Worm (Caenorhabditis elegans) whole organism, L2 larva: ENCODE results near the gene hars-1.

Experiments used
- C34F6.9 ChIP-seq: fragments of 150-350 bp; optimal IDR thresholded peaks from 2 replicates; lab custom pipeline; 2014; ENCODE audit warnings: missing biosample characterization, missing genetic modification characterization
- F13H6.1 ChIP-seq: sonication (generic microtip); optimal IDR thresholded peaks from 2 replicates; lab custom pipeline; 2016; ENCODE audit warnings: missing genetic modification characterization, missing compliant biosample characterization
- Y55F3AM.14 ChIP-seq: fragments of 200-800 bp; sonication (Bioruptor generic); optimal IDR thresholded peaks from 2 replicates; lab custom pipeline; 2018; ENCODE audit warnings: mild to moderate bottlenecking, missing genetic modification characterization, missing compliant biosample characterization
- ZK546.5 ChIP-seq: sonication (generic microtip); optimal IDR thresholded peaks from 2 replicates; lab custom pipeline; 2017; ENCODE audit warnings: missing biosample characterization, missing genetic modification characterization
- alr-1 ChIP-seq: fragments of 150-350 bp; optimal IDR thresholded peaks from 2 replicates; lab custom pipeline; 2014; ENCODE audit warnings: missing biosample characterization, missing genetic modification characterization
- ama-1 ChIP-seq: fragments of 150-350 bp; optimal IDR thresholded peaks from 2 replicates; lab custom pipeline; 2018; ENCODE audit warnings: inconsistent platforms
- blmp-1 ChIP-seq: sonication (generic microtip); optimal IDR thresholded peaks from 2 replicates; lab custom pipeline; 2017; ENCODE audit warnings: missing genetic modification characterization, mild to moderate bottlenecking, missing compliant biosample characterization, antibody characterized with exemption, moderate library complexity; ENCODE audit not compliant: insufficient read depth
- crh-2 ChIP-seq: sonication (generic microtip); optimal IDR thresholded peaks from 2 replicates; lab custom pipeline; 2017; ENCODE audit warnings: missing biosample characterization, missing genetic modification characterization
- dmd-4 ChIP-seq: sonication (generic microtip); optimal IDR thresholded peaks from 2 replicates; lab custom pipeline; 2017; ENCODE audit warnings: missing biosample characterization, missing genetic modification characterization
- elt-1 ChIP-seq: fragments of 150-350 bp; optimal IDR thresholded peaks from 2 replicates; lab custom pipeline; 2014; ENCODE audit warnings: missing biosample characterization, missing genetic modification characterization
- fos-1 ChIP-seq: fragments of 150-350 bp; optimal IDR thresholded peaks from 2 replicates; lab custom pipeline; 2014; ENCODE audit warnings: missing biosample characterization, missing genetic modification characterization
- gmeb-1 ChIP-seq: fragments of 150-350 bp; optimal IDR thresholded peaks from 2 replicates; lab custom pipeline; 2014; ENCODE audit warnings: missing biosample characterization, missing genetic modification characterization
- lin-11 ChIP-seq: fragments of 150-350 bp; sonication (generic microtip); optimal IDR thresholded peaks from 2 replicates; lab custom pipeline; 2014; ENCODE audit warnings: missing biosample characterization, missing genetic modification characterization, inconsistent platforms, mixed read lengths
- lin-13 ChIP-seq: fragments of 150-350 bp; optimal IDR thresholded peaks from 2 replicates; lab custom pipeline; 2014; ENCODE audit warnings: missing biosample characterization, missing genetic modification reagents, missing genetic modification characterization
- lin-39 ChIP-seq: fragments of 150-350 bp; optimal IDR thresholded peaks from 2 replicates; lab custom pipeline; 2014; ENCODE audit warnings: missing biosample characterization, missing genetic modification reagents, missing genetic modification characterization
- lsy-2 ChIP-seq, 2 experiments: fragments of 150-350 bp in 1 of 2; sonication (generic microtip) in 1 of 2; optimal IDR thresholded peaks; 2 replicates each; lab custom pipeline; 2014 to 2017; ENCODE audit warnings: missing biosample characterization in 2 of 2, missing genetic modification characterization in 2 of 2
- mab-5 ChIP-seq: fragments of 150-350 bp; optimal IDR thresholded peaks from 2 replicates; lab custom pipeline; 2014; ENCODE audit warnings: missing biosample characterization, missing genetic modification characterization
- mbf-1 ChIP-seq: sonication (generic microtip); optimal IDR thresholded peaks from 2 replicates; lab custom pipeline; 2017; ENCODE audit warnings: missing biosample characterization, missing genetic modification characterization
- mdl-1 ChIP-seq, 2 experiments: fragments of 150-350 bp in 1 of 2; sonication (generic microtip) in 1 of 2; optimal IDR thresholded peaks; 2 replicates each; lab custom pipeline; 2017; ENCODE audit warnings: missing biosample characterization in 2 of 2, missing genetic modification characterization in 2 of 2
- nhr-11 ChIP-seq: fragments of 150-350 bp; optimal IDR thresholded peaks from 2 replicates; lab custom pipeline; 2014; ENCODE audit warnings: missing biosample characterization, missing genetic modification characterization
- nhr-129 ChIP-seq: fragments of 150-350 bp; optimal IDR thresholded peaks from 2 replicates; lab custom pipeline; 2014; ENCODE audit warnings: missing biosample characterization, missing genetic modification characterization
- nhr-21 ChIP-seq: fragments of 150-350 bp; optimal IDR thresholded peaks from 2 replicates; lab custom pipeline; 2014; ENCODE audit warnings: missing biosample characterization, missing genetic modification characterization
- nhr-23 ChIP-seq: fragments of 150-350 bp; optimal IDR thresholded peaks from 2 replicates; lab custom pipeline; 2014; ENCODE audit warnings: missing biosample characterization, missing genetic modification reagents, missing genetic modification characterization
- nhr-237 ChIP-seq: fragments of 150-350 bp; optimal IDR thresholded peaks from 2 replicates; lab custom pipeline; 2014; ENCODE audit warnings: missing biosample characterization, missing genetic modification characterization
- nhr-25 ChIP-seq: fragments of 150-350 bp; sonication (generic microtip); optimal IDR thresholded peaks from 3 replicates; lab custom pipeline; 2014; ENCODE audit warnings: missing biosample characterization, missing genetic modification characterization
- nhr-77 ChIP-seq: fragments of 150-350 bp; optimal IDR thresholded peaks from 2 replicates; lab custom pipeline; 2014; ENCODE audit warnings: missing biosample characterization, missing genetic modification characterization
- peb-1 ChIP-seq: fragments of 150-350 bp; optimal IDR thresholded peaks from 2 replicates; lab custom pipeline; 2014; ENCODE audit warnings: missing biosample characterization, missing genetic modification characterization
- skn-1 ChIP-seq: sonication (generic microtip); optimal IDR thresholded peaks from 2 replicates; lab custom pipeline; 2017; ENCODE audit warnings: missing biosample characterization, missing genetic modification characterization
- sma-9 ChIP-seq, 2 experiments: fragments of 150-350 bp in 1 of 2; sonication (generic microtip) in 1 of 2; optimal IDR thresholded peaks; 2 replicates each; lab custom pipeline; 2014 to 2016; ENCODE audit warnings: missing genetic modification characterization in 2 of 2, mild to moderate bottlenecking in 1 of 2, missing biosample characterization in 1 of 2, missing compliant biosample characterization in 1 of 2, missing genetic modification reagents in 1 of 2, moderate library complexity in 1 of 2
- unc-55 ChIP-seq: fragments of 150-350 bp; sonication (generic microtip); optimal IDR thresholded peaks from 3 replicates; lab custom pipeline; 2014; ENCODE audit warnings: missing biosample characterization, missing genetic modification reagents, missing genetic modification characterization
- unc-62 ChIP-seq: fragments of 150-350 bp; optimal IDR thresholded peaks from 2 replicates; lab custom pipeline; 2014; ENCODE audit warnings: missing biosample characterization, missing genetic modification reagents, missing genetic modification characterization
- ztf-1 ChIP-seq: fragments of 200-800 bp; sonication (Bioruptor generic); conservative IDR thresholded peaks from 2 replicates; pipeline ENCODE4 v1.3.6; 2022; ENCODE audit warnings: missing genetic modification characterization, missing compliant biosample characterization
- ztf-11 ChIP-seq: sonication (generic microtip); optimal IDR thresholded peaks from 2 replicates; lab custom pipeline; 2017; ENCODE audit warnings: missing biosample characterization, missing genetic modification characterization

Gene hars-1

ce11 chrIV:10852403-10852802 lies 6.4 kb upstream of the hars-1 start:
- TF ChIP-seq alr-1 (tag; lab: Kevin White, UChicago) = no peak
- TF ChIP-seq nhr-21 (tag; lab: Kevin White, UChicago) = no peak
- TF ChIP-seq nhr-129 (tag; lab: Kevin White, UChicago) = peak; percentile 2
- TF ChIP-seq unc-55 (GFP tag; lab: Kevin White, UChicago) = peak; percentile 54
- TF ChIP-seq gmeb-1 (tag; lab: Kevin White, UChicago) = no peak
- TF ChIP-seq lsy-2 (tag; optimal IDR thresholded peaks at IDR 0.05; lab: Kevin White, UChicago) = peak in 1 of 2 experiments; percentile 45
- TF ChIP-seq unc-62 (GFP tag; lab: Kevin White, UChicago) = no peak
- TF ChIP-seq skn-1 = no peak
- TF ChIP-seq ztf-1 (GFP tag; lab: Robert Waterston, UW) = no peak
- TF ChIP-seq F13H6.1 (tag; lab: Kevin White, UChicago) = no peak
- TF ChIP-seq sma-9 (GFP tag; optimal IDR thresholded peaks at IDR 0.05; lab: Kevin White, UChicago) = no peak
- TF ChIP-seq sma-9 (tag; optimal IDR thresholded peaks at IDR 0.05; lab: Kevin White, UChicago) = no peak
- TF ChIP-seq C34F6.9 = peak; percentile 46
- no peak for TF ChIP-seq dmd-4 (tag; lab: Kevin White, UChicago)
- TF ChIP-seq mbf-1 (tag; lab: Kevin White, UChicago) = no peak
- peak; percentile 23 for TF ChIP-seq fos-1 (tag; lab: Kevin White, UChicago)
- no peak for TF ChIP-seq elt-1 (tag; lab: Kevin White, UChicago)
- TF ChIP-seq ztf-11 (tag; lab: Kevin White, UChicago) = no peak
- TF ChIP-seq blmp-1 (tag; lab: Kevin White, UChicago) = peak; percentile 56
- TF ChIP-seq crh-2 = peak; percentile 29
- TF ChIP-seq, all 48 proteins: peak for 7

ce11 chrIV:10854042-10854441 lies 4.7 kb upstream of the hars-1 start:
- TF ChIP-seq ZK546.5 (tag; lab: Kevin White, UChicago) = no peak
- TF ChIP-seq ama-1 (lab: Kevin White, UChicago) = no peak
- no peak for TF ChIP-seq ztf-11 (tag; lab: Kevin White, UChicago)

ce11 chrIV:10855049-10855448 lies 3.7 kb upstream of the hars-1 start, which contains the start of gene T11G6.3:
Gene T11G6.3, minus strand, starts transcription at chrIV:10855237.
- TF ChIP-seq ztf-1 (GFP tag; lab: Robert Waterston, UW) (no peak), nhr-25 (tag; lab: Kevin White, UChicago) (peak; percentile 25), unc-62 (GFP tag; lab: Kevin White, UChicago) (no peak), dmd-4 (tag; lab: Kevin White, UChicago) (no peak)

ce11 chrIV:10855946-10856345 lies 2.8 kb upstream of the hars-1 start:
- no peak for TF ChIP-seq ZK546.5 (tag; lab: Kevin White, UChicago)
- no peak for TF ChIP-seq gmeb-1 (tag; lab: Kevin White, UChicago)
- no peak for TF ChIP-seq nhr-23 (tag; lab: Kevin White, UChicago)
- TF ChIP-seq sma-9 (GFP tag; optimal IDR thresholded peaks at IDR 0.05; lab: Kevin White, UChicago) = no peak
- TF ChIP-seq sma-9 (tag; optimal IDR thresholded peaks at IDR 0.05; lab: Kevin White, UChicago) = no peak
- no peak for TF ChIP-seq Y55F3AM.14 (GFP tag; lab: Kevin White, UChicago)
- no peak for TF ChIP-seq ztf-1 (GFP tag; lab: Robert Waterston, UW)
- no peak for TF ChIP-seq mbf-1 (tag; lab: Kevin White, UChicago)
- TF ChIP-seq C34F6.9 = no peak
- no peak for TF ChIP-seq peb-1 (tag; lab: Kevin White, UChicago)
- no peak for TF ChIP-seq nhr-129 (tag; lab: Kevin White, UChicago)
- TF ChIP-seq dmd-4 (tag; lab: Kevin White, UChicago) = no peak
- TF ChIP-seq unc-55 (GFP tag; lab: Kevin White, UChicago) = no peak
- TF ChIP-seq lin-11 (tag; lab: Kevin White, UChicago) = no peak
- no peak for TF ChIP-seq nhr-77 (tag; lab: Kevin White, UChicago)
- TF ChIP-seq mab-5 (tag; lab: Kevin White, UChicago) = no peak
- TF ChIP-seq mdl-1 (tag; optimal IDR thresholded peaks at IDR 0.05; lab: Kevin White, UChicago) = no peak
- TF ChIP-seq, all 48 proteins: peak for 0

- TF ChIP-seq C34F6.9 (no peak), mab-5 (tag; lab: Kevin White, UChicago) (no peak), mdl-1 (tag; optimal IDR thresholded peaks at IDR 0.05; lab: Kevin White, UChicago) (no peak), blmp-1 (tag; lab: Kevin White, UChicago) (no peak), lin-13 (GFP tag; lab: Kevin White, UChicago) (no peak), nhr-23 (tag; lab: Kevin White, UChicago) (no peak), skn-1 (no peak), mbf-1 (tag; lab: Kevin White, UChicago) (no peak), nhr-11 (no peak), nhr-237 (tag; lab: Kevin White, UChicago) (no peak), peb-1 (tag; lab: Kevin White, UChicago) (no peak), lin-39 (tag; lab: Kevin White, UChicago) (no peak), lin-11 (tag; lab: Kevin White, UChicago) (no peak), unc-62 (GFP tag; lab: Kevin White, UChicago) (no peak), ama-1 (lab: Kevin White, UChicago) (no peak), ztf-11 (tag; lab: Kevin White, UChicago) (no peak)
- TF ChIP-seq, all 48 proteins: peak for 0
Measured at ce11 chrIV:10861102-10861501, 2.3 kb downstream of the hars-1 start, which contains the start of gene rbm-22. Gene rbm-22, plus strand, starts transcription at chrIV:10861402.
